Fruit fly (Drosophila melanogaster) whole organism, larva: ENCODE data around the gene CG32590.

ENCODE experiments used
- noc ChIP-seq: fragments of 200-800 bp; sonication (Bioruptor generic); optimal IDR thresholded peaks from 3 replicates; lab custom pipeline; 2019; ENCODE audit warnings: missing biosample characterization, mild to moderate bottlenecking, missing genetic modification characterization, moderate library complexity

CG32590 gene

DNA sequence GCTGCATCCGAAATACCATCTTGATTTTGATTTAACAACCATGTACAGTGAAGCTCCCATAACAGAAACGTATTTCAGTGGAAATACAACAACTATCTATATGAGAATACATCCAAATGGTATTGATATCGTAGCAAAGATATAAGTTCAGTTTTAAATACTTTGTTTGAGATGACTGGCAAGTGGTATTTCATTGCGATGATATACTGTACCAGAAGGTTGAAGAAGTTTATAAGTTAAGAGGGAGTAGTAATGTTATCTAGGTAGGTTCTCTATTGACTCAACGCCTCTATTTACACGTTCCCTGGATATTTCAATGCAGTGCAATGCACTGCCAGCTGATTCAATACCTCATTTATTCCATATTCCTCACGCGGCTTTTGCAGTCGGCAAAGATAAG, 33.3 kb downstream of the CG32590 start:
- TF ChIP-seq noc (tag; lab: Kevin White, UChicago) = no peak

DNA sequence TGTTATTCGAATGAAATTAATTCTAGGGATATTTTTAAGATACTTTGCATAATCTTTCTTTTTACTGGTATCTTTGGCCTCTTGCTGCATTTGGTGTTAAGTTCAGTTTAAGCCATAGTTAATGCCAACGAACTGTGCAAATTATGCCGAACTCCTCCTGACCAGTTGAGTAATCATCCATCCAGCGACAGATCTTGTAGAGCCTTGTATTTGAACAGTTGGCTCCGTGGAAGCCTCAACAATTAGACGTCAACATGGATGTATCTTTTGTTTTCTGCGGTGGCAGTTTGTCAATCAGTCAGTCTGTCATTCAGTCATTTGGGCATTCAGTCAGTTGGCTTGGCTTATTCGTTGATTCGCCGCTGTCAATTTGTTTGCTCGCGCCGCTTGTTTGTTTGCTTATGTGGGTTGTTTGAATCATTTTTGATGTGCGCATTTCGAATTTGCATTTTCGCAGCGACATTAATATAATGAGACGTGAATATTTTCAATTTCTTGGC, 36.2 kb downstream of the CG32590 start:
- TF ChIP-seq noc (tag; lab: Kevin White, UChicago) = peak; percentile 8
